Worm (Caenorhabditis elegans) whole organism, L1 larva: ENCODE measurements around the gene cri-2.
A peak's percentile ranks its signal among the peaks of the same experiment; 100 is the strongest.

Experiments
- Y116A8C.19 ChIP-seq: sonication (generic microtip); optimal IDR thresholded peaks from 2 replicates; lab custom pipeline; 2016; ENCODE audit warnings: missing compliant biosample characterization, missing genetic modification characterization, borderline replicate concordance
- aha-1 ChIP-seq: fragments of 150-350 bp; optimal IDR thresholded peaks from 2 replicates; lab custom pipeline; 2014; ENCODE audit warnings: missing biosample characterization, missing genetic modification characterization
- aly-2 ChIP-seq: fragments of 150-350 bp; optimal IDR thresholded peaks from 2 replicates; lab custom pipeline; 2014; ENCODE audit warnings: missing biosample characterization, missing genetic modification characterization
- ama-1 ChIP-seq: fragments of 150-350 bp; optimal IDR thresholded peaks from 2 replicates; lab custom pipeline; 2014
- blmp-1 ChIP-seq: fragments of 150-350 bp; optimal IDR thresholded peaks from 2 replicates; lab custom pipeline; 2014; ENCODE audit warnings: missing biosample characterization, missing genetic modification characterization
- ceh-8 ChIP-seq: fragments of 200-800 bp; sonication (Bioruptor generic); optimal IDR thresholded peaks from 2 replicates; lab custom pipeline; 2018; ENCODE audit warnings: mild to moderate bottlenecking, missing genetic modification characterization, moderate library complexity, missing compliant biosample characterization
- dpl-1 ChIP-seq, 3 experiments: fragments of 150-350 bp in 2 of 3; sonication (generic microtip) in 1 of 3; optimal IDR thresholded peaks; 2 replicates each; lab custom pipeline; 2014 to 2017; ENCODE audit warnings: missing biosample characterization in 3 of 3, missing genetic modification characterization in 3 of 3, missing genetic modification reagents in 3 of 3
- dsc-1 ChIP-seq: sonication (generic microtip); optimal IDR thresholded peaks from 2 replicates; lab custom pipeline; 2016; ENCODE audit warnings: mild to moderate bottlenecking, missing genetic modification characterization, missing compliant biosample characterization
- egl-13 ChIP-seq: sonication (generic microtip); optimal IDR thresholded peaks from 2 replicates; lab custom pipeline; 2016; ENCODE audit warnings: missing genotype, missing genetic modification reagents, missing genetic modification characterization, missing compliant biosample characterization
- elt-2 ChIP-seq: sonication (generic microtip); optimal IDR thresholded peaks from 2 replicates; lab custom pipeline; 2016; ENCODE audit warnings: missing genetic modification characterization, mild to moderate bottlenecking, inconsistent platforms, missing compliant biosample characterization, missing genetic modification reagents
- fkh-4 ChIP-seq: sonication (generic microtip); optimal IDR thresholded peaks from 2 replicates; lab custom pipeline; 2016; ENCODE audit warnings: missing compliant biosample characterization, missing genetic modification characterization, borderline replicate concordance
- fkh-8 ChIP-seq: sonication (generic microtip); optimal IDR thresholded peaks from 2 replicates; lab custom pipeline; 2016; ENCODE audit warnings: mild to moderate bottlenecking, missing genetic modification characterization, missing compliant biosample characterization
- fos-1 ChIP-seq: fragments of 150-350 bp; optimal IDR thresholded peaks from 2 replicates; lab custom pipeline; 2014; ENCODE audit warnings: missing biosample characterization, missing genetic modification characterization
- hlh-17 ChIP-seq: fragments of 200-800 bp; sonication (Bioruptor generic); optimal IDR thresholded peaks from 2 replicates; lab custom pipeline; 2018; ENCODE audit warnings: missing genetic modification characterization, mild to moderate bottlenecking, missing compliant biosample characterization, moderate library complexity, borderline replicate concordance
- hlh-4 ChIP-seq: sonication (generic microtip); optimal IDR thresholded peaks from 2 replicates; lab custom pipeline; 2016; ENCODE audit warnings: mild to moderate bottlenecking, missing genetic modification characterization, missing compliant biosample characterization
- hpl-2 ChIP-seq: fragments of 150-350 bp; optimal IDR thresholded peaks from 2 replicates; lab custom pipeline; 2014; ENCODE audit warnings: missing biosample characterization, missing genetic modification reagents, missing genetic modification characterization
- jun-1 ChIP-seq: fragments of 150-350 bp; optimal IDR thresholded peaks from 2 replicates; lab custom pipeline; 2014; ENCODE audit warnings: missing biosample characterization, missing genetic modification reagents, missing genetic modification characterization
- lin-13 ChIP-seq: fragments of 150-350 bp; optimal IDR thresholded peaks from 2 replicates; lab custom pipeline; 2014; ENCODE audit warnings: missing biosample characterization, missing genetic modification reagents, missing genetic modification characterization
- lin-39 ChIP-seq: fragments of 150-350 bp; optimal IDR thresholded peaks from 2 replicates; lab custom pipeline; 2014; ENCODE audit warnings: missing biosample characterization, missing genetic modification reagents, missing genetic modification characterization
- lsy-2 ChIP-seq, 2 experiments: fragments of 150-350 bp; optimal IDR thresholded peaks; 2 replicates each; lab custom pipeline; 2014; ENCODE audit warnings: missing biosample characterization in 2 of 2, missing genetic modification characterization in 2 of 2
- mab-9 ChIP-seq: fragments of 200-800 bp; sonication (Bioruptor generic); IDR thresholded peaks from 2 replicates; pipeline ENCODE4 v1.3.6; 2022; ENCODE audit warnings: missing genetic modification reagents, missing genetic modification characterization, missing compliant biosample characterization
- mef-2 ChIP-seq: fragments of 150-350 bp; optimal IDR thresholded peaks from 2 replicates; lab custom pipeline; 2014; ENCODE audit warnings: missing biosample characterization, missing genetic modification characterization
- nhr-11 ChIP-seq: fragments of 150-350 bp; optimal IDR thresholded peaks from 2 replicates; lab custom pipeline; 2014; ENCODE audit warnings: missing biosample characterization, missing genetic modification characterization
- nhr-12 ChIP-seq: sonication (generic microtip); optimal IDR thresholded peaks from 2 replicates; lab custom pipeline; 2017; ENCODE audit warnings: missing biosample characterization, missing genetic modification characterization
- nhr-19 ChIP-seq: fragments of 200-800 bp; sonication (Bioruptor generic); conservative IDR thresholded peaks from 2 replicates; pipeline ENCODE4 v1.3.6; 2022; ENCODE audit warnings: missing genetic modification characterization, missing compliant biosample characterization
- nhr-47 ChIP-seq: sonication (generic microtip); optimal IDR thresholded peaks from 2 replicates; lab custom pipeline; 2016; ENCODE audit warnings: mild to moderate bottlenecking, missing genetic modification characterization, moderate library complexity, missing compliant biosample characterization
- nhr-71 ChIP-seq: sonication (generic microtip); optimal IDR thresholded peaks from 2 replicates; lab custom pipeline; 2016; ENCODE audit warnings: mild to moderate bottlenecking, missing genetic modification characterization, moderate library complexity, missing compliant biosample characterization
- nhr-76 ChIP-seq: sonication (generic microtip); optimal IDR thresholded peaks from 2 replicates; lab custom pipeline; 2017; ENCODE audit warnings: missing biosample characterization, missing genetic modification characterization
- nhr-77 ChIP-seq: fragments of 150-350 bp; optimal IDR thresholded peaks from 2 replicates; lab custom pipeline; 2014; ENCODE audit warnings: missing biosample characterization, missing genetic modification characterization
- pag-3 ChIP-seq: sonication (generic microtip); optimal IDR thresholded peaks from 2 replicates; lab custom pipeline; 2017; ENCODE audit warnings: missing genetic modification characterization, mild to moderate bottlenecking, missing compliant biosample characterization, antibody characterized with exemption, borderline replicate concordance; ENCODE audit not compliant: insufficient read depth
- snpc-4 ChIP-seq: fragments of 150-350 bp; optimal IDR thresholded peaks from 2 replicates; lab custom pipeline; 2014; ENCODE audit warnings: missing biosample characterization, missing genetic modification characterization
- sptf-1 ChIP-seq: fragments of 150-350 bp; optimal IDR thresholded peaks from 2 replicates; lab custom pipeline; 2014; ENCODE audit warnings: missing biosample characterization, missing genetic modification characterization
- sup-37 ChIP-seq: fragments of 200-800 bp; sonication (Bioruptor generic); optimal IDR thresholded peaks from 2 replicates; lab custom pipeline; 2018; ENCODE audit warnings: mild to moderate bottlenecking, missing genetic modification characterization, missing compliant biosample characterization
- unc-30 ChIP-seq: sonication (generic microtip); optimal IDR thresholded peaks from 2 replicates; lab custom pipeline; 2017; ENCODE audit warnings: missing biosample characterization, missing genetic modification characterization
- unc-86 ChIP-seq: sonication (generic microtip); optimal IDR thresholded peaks from 2 replicates; lab custom pipeline; 2016; ENCODE audit warnings: missing genetic modification characterization, missing compliant biosample characterization
- unc-98 ChIP-seq: fragments of 200-800 bp; sonication (Bioruptor generic); IDR thresholded peaks from 2 replicates; pipeline ENCODE4 v1.3.6; 2022; ENCODE audit warnings: missing genetic modification characterization, missing compliant biosample characterization
- xbp-1 ChIP-seq: sonication (generic microtip); optimal IDR thresholded peaks from 2 replicates; lab custom pipeline; 2016; ENCODE audit warnings: missing genetic modification characterization, missing compliant biosample characterization
- zag-1 ChIP-seq: fragments of 150-350 bp; optimal IDR thresholded peaks from 2 replicates; lab custom pipeline; 2014; ENCODE audit warnings: missing biosample characterization, missing genetic modification characterization
- zip-4 ChIP-seq: fragments of 200-800 bp; sonication (Bioruptor generic); optimal IDR thresholded peaks from 2 replicates; lab custom pipeline; 2018; ENCODE audit warnings: mild to moderate bottlenecking, missing genetic modification characterization, moderate library complexity, missing compliant biosample characterization
- ztf-4 ChIP-seq: fragments of 150-350 bp; optimal IDR thresholded peaks from 2 replicates; lab custom pipeline; 2014; ENCODE audit warnings: missing biosample characterization, missing genetic modification characterization

cri-2 gene

ce11 chrV:8168219-8168962, 33.2 kb upstream of the cri-2 start, which contains the start of gene F20D6.8:
TSS of gene F20D6.8 (minus strand) at chrV:8168269.
- TF ChIP-seq aha-1 (no peak), nhr-12 (no peak), nhr-19 (no peak), aly-2 (no peak), dsc-1 (tag; lab: Kevin White, UChicago) (peak; percentile 80), lin-39 (tag; lab: Kevin White, UChicago) (no peak)

ce11 chrV:8169150-8169549, 32.5 kb upstream of the cri-2 start:
- TF ChIP-seq fkh-4 (tag; lab: Kevin White, UChicago) = peak; percentile 19
- TF ChIP-seq hlh-17 (GFP tag; lab: Kevin White, UChicago) = no peak
- peak; percentile 30 for TF ChIP-seq nhr-71 (tag; lab: Kevin White, UChicago)
- TF ChIP-seq mef-2 (tag; lab: Kevin White, UChicago) = no peak
- TF ChIP-seq lin-13 (GFP tag; lab: Kevin White, UChicago) = no peak
- no peak for TF ChIP-seq ama-1 (lab: Kevin White, UChicago)
- no peak for TF ChIP-seq blmp-1 (tag; lab: Kevin White, UChicago)
- TF ChIP-seq nhr-11 (tag; lab: Kevin White, UChicago) = no peak
- TF ChIP-seq dsc-1 (tag; lab: Kevin White, UChicago) = peak; percentile 27
- no peak for TF ChIP-seq Y116A8C.19 (tag; lab: Kevin White, UChicago)
- no peak for TF ChIP-seq elt-2 (tag; lab: Kevin White, UChicago)
- no peak for TF ChIP-seq hpl-2 (GFP tag; lab: Kevin White, UChicago)
- peak; percentile 63 for TF ChIP-seq unc-86 (tag; lab: Kevin White, UChicago)
- TF ChIP-seq egl-13 = peak; percentile 9
- no peak for TF ChIP-seq mab-9 (GFP tag; lab: Robert Waterston, UW)
- TF ChIP-seq unc-30 = no peak
- TF ChIP-seq snpc-4 (tag; lab: Kevin White, UChicago) = no peak
- TF ChIP-seq nhr-19 = no peak
- no peak for TF ChIP-seq nhr-77
- TF ChIP-seq xbp-1 = no peak
- TF ChIP-seq lsy-2 (tag; optimal IDR thresholded peaks at IDR 0.05; lab: Kevin White, UChicago) = no peak
- no peak for TF ChIP-seq unc-98 (GFP tag; lab: Robert Waterston, UW)
- TF ChIP-seq zip-4 (GFP tag; lab: Kevin White, UChicago) = no peak
- TF ChIP-seq sptf-1 (tag; lab: Kevin White, UChicago) = no peak
- no peak for TF ChIP-seq zag-1
- no peak for TF ChIP-seq dpl-1 (GFP tag; optimal IDR thresholded peaks at IDR 0.05; lab: Kevin White, UChicago)

- TF ChIP-seq dpl-1 (GFP tag; optimal IDR thresholded peaks at IDR 0.05; lab: Kevin White, UChicago) (no peak), hlh-4 (tag; lab: Kevin White, UChicago) (peak; percentile 77), fos-1 (tag; lab: Kevin White, UChicago) (no peak), elt-2 (tag; lab: Kevin White, UChicago) (no peak), aha-1 (no peak), nhr-12 (no peak), nhr-47 (tag; lab: Kevin White, UChicago) (peak; percentile 53), egl-13 (no peak), ceh-8 (GFP tag; lab: Kevin White, UChicago) (peak; percentile 74), dsc-1 (tag; lab: Kevin White, UChicago) (peak; percentile 49), unc-30 (no peak), nhr-71 (tag; lab: Kevin White, UChicago) (peak; percentile 41), fkh-8 (tag; lab: Kevin White, UChicago) (peak; percentile 52)
Measured at ce11 chrV:8170300-8170699, 31.3 kb upstream of the cri-2 start.

ce11 chrV:8171688-8172087, 29.9 kb upstream of the cri-2 start:
- TF ChIP-seq sup-37 (GFP tag; lab: Kevin White, UChicago) (no peak), pag-3 (tag; lab: Kevin White, UChicago) (no peak), nhr-76 (no peak), dsc-1 (tag; lab: Kevin White, UChicago) (peak; percentile 91), jun-1 (tag; lab: Kevin White, UChicago) (no peak), ztf-4 (no peak), fkh-4 (tag; lab: Kevin White, UChicago) (peak; percentile 69)
